Worm (Caenorhabditis elegans): Measurements from ENCODE around the gene pqn-31.

Gene pqn-31

ce11 chrV:9096674-9097073, 12.7 kb upstream of the pqn-31 start:
- TF ChIP-seq nhr-237 (tag; optimal IDR thresholded peaks at IDR 0.05) = no peak
- TF ChIP-seq dmd-4 (tag; optimal IDR thresholded peaks at IDR 0.05) = no peak
- no peak for TF ChIP-seq skn-1 (tag; optimal IDR thresholded peaks at IDR 0.05)
- TF ChIP-seq elt-1 (tag; optimal IDR thresholded peaks at IDR 0.05) = no peak

ce11 chrV:9097213-9097612, 12.2 kb upstream of the pqn-31 start:
- peak; percentile 38 for TF ChIP-seq nhr-129 (tag; optimal IDR thresholded peaks at IDR 0.05)
- no peak for TF ChIP-seq nhr-25 (tag; optimal IDR thresholded peaks at IDR 0.05)
- no peak for TF ChIP-seq fos-1 (tag; optimal IDR thresholded peaks at IDR 0.05)

ce11 chrV:9098280-9098973, 11.0 kb upstream of the pqn-31 start, which contains the start of gene F21C10.9:
Gene F21C10.9, minus strand, starts transcription at chrV:9098696.
- TF ChIP-seq ztf-1 (GFP tag; conservative IDR thresholded peaks at IDR 0.05) (no peak), nhr-12 (tag; optimal IDR thresholded peaks at IDR 0.05) (no peak), ceh-82 (tag; optimal IDR thresholded peaks at IDR 0.05) (no peak), peb-1 (tag; optimal IDR thresholded peaks at IDR 0.05) (no peak), nhr-10 (tag; optimal IDR thresholded peaks at IDR 0.05) (no peak), fos-1 (tag; optimal IDR thresholded peaks at IDR 0.05) (peak; percentile 5), zag-1 (tag; optimal IDR thresholded peaks at IDR 0.05) (no peak)

ce11 chrV:9101062-9101461, 8.3 kb upstream of the pqn-31 start, which contains the start of gene frpr-6:
Gene frpr-6, minus strand, starts transcription at chrV:9101162.
- TF ChIP-seq ztf-1 (GFP tag; conservative IDR thresholded peaks at IDR 0.05) (no peak), snpc-4 (tag; optimal IDR thresholded peaks at IDR 0.05) (no peak), mdl-1 (tag; optimal IDR thresholded peaks at IDR 0.05) (no peak), fos-1 (tag; optimal IDR thresholded peaks at IDR 0.05) (no peak), nhr-10 (tag; optimal IDR thresholded peaks at IDR 0.05) (no peak), elt-3 (tag; optimal IDR thresholded peaks at IDR 0.05) (no peak), zag-1 (tag; optimal IDR thresholded peaks at IDR 0.05) (no peak), skn-1 (tag; optimal IDR thresholded peaks at IDR 0.05) (no peak), ama-1 (optimal IDR thresholded peaks at IDR 0.05) (no peak), elt-1 (tag; optimal IDR thresholded peaks at IDR 0.05) (no peak), sma-9 (GFP tag; optimal IDR thresholded peaks at IDR 0.05) (no peak), sma-9 (tag; optimal IDR thresholded peaks at IDR 0.05) (no peak)

ce11 chrV:9108219-9108618, 1.2 kb upstream of the pqn-31 start, which contains the start of gene F21C10.18:
Gene F21C10.18, plus strand, starts transcription at chrV:9108519.
- TF ChIP-seq Y55F3AM.14 (GFP tag; optimal IDR thresholded peaks at IDR 0.05) (no peak), nhr-237 (tag; optimal IDR thresholded peaks at IDR 0.05) (no peak), unc-39 (tag; optimal IDR thresholded peaks at IDR 0.05) (no peak), nhr-25 (tag; optimal IDR thresholded peaks at IDR 0.05) (no peak), elt-1 (tag; optimal IDR thresholded peaks at IDR 0.05) (no peak), F13H6.1 (tag; optimal IDR thresholded peaks at IDR 0.05) (no peak), lin-39 (tag; optimal IDR thresholded peaks at IDR 0.05) (no peak), nhr-6 (tag; optimal IDR thresholded peaks at IDR 0.05) (no peak), nhr-129 (tag; optimal IDR thresholded peaks at IDR 0.05) (no peak), nhr-11 (tag; optimal IDR thresholded peaks at IDR 0.05) (no peak), aly-2 (tag; optimal IDR thresholded peaks at IDR 0.05) (no peak), ZK546.5 (tag; optimal IDR thresholded peaks at IDR 0.05) (no peak), R02D3.7 (tag; optimal IDR thresholded peaks at IDR 0.05) (no peak), unc-55 (GFP tag; optimal IDR thresholded peaks at IDR 0.05) (no peak), snpc-4 (tag; optimal IDR thresholded peaks at IDR 0.05) (no peak), nhr-10 (tag; optimal IDR thresholded peaks at IDR 0.05) (no peak), ztf-11 (tag; optimal IDR thresholded peaks at IDR 0.05) (no peak), elt-3 (tag; optimal IDR thresholded peaks at IDR 0.05) (no peak)

- peak; percentile 46 for TF ChIP-seq nhr-129 (tag; optimal IDR thresholded peaks at IDR 0.05)
- no peak for TF ChIP-seq lsy-2 (tag; optimal IDR thresholded peaks at IDR 0.05)
- TF ChIP-seq snpc-4 (tag; optimal IDR thresholded peaks at IDR 0.05) = no peak
- TF ChIP-seq unc-39 (tag; optimal IDR thresholded peaks at IDR 0.05) = no peak
- TF ChIP-seq ceh-16 (tag; optimal IDR thresholded peaks at IDR 0.05) = no peak
- peak; percentile 25 for TF ChIP-seq sma-9 (GFP tag; optimal IDR thresholded peaks at IDR 0.05)
- no peak for TF ChIP-seq sma-9 (tag; optimal IDR thresholded peaks at IDR 0.05)
Measured at ce11 chrV:9111957-9112356, 2.6 kb downstream of the pqn-31 start.

Data from whole organism, L2 larva.